Worm (Caenorhabditis elegans): ENCODE measurements around the gene trx-2.

DNA sequence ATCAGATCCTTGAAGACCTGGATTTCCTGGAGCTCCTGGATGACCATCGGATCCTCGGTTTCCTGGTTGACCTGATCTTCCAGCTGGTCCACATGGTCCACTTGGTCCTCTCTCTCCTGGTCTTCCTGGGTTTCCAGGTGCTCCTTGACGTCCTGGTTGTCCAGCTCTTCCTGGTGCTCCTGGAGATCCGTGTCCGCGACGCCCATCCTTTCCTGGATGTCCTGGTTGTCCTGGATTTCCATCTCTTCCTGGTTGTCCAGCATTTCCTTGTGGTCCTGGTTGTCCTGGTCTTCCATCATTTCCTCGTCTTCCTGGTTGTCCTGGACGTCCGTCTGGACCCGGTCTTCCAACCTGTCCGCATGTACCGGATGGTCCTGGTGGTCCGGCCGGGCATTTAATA, 22.6 kb upstream of the trx-2 start:
- TF ChIP-seq ztf-29 (GFP tag; IDR thresholded peaks at IDR 0.05) (no peak), T22C8.4 (GFP tag; IDR thresholded peaks at IDR 0.05) (no peak), ref-1 (GFP tag; conservative IDR thresholded peaks at IDR 0.05) (no peak), flt-1 (GFP tag; IDR thresholded peaks at IDR 0.05) (no peak), tab-1 (GFP tag; IDR thresholded peaks at IDR 0.05) (no peak), ztf-23 (GFP tag; IDR thresholded peaks at IDR 0.05) (no peak), med-1 (GFP tag; optimal IDR thresholded peaks at IDR 0.05; ENCODE audit: insufficient read depth) (no peak), klf-2 (GFP tag; conservative IDR thresholded peaks at IDR 0.05) (no peak), cog-1 (tag; optimal IDR thresholded peaks at IDR 0.05) (no peak)
